Worm (Caenorhabditis elegans) whole organism, mixed stage, embryonic: ENCODE results near the gene cyy-1.

Source experiments
- bed-3 ChIP-seq: fragments of 200-800 bp; sonication (Bioruptor generic); optimal IDR thresholded peaks from 3 replicates; lab custom pipeline; 2018; ENCODE audit warnings: mild to moderate bottlenecking, missing genetic modification characterization, moderate library complexity, missing compliant biosample characterization
- blmp-1 ChIP-seq: fragments of 150-350 bp; optimal IDR thresholded peaks from 2 replicates; lab custom pipeline; 2014; ENCODE audit warnings: missing biosample characterization, missing genetic modification characterization
- ceh-39 ChIP-seq: fragments of 150-350 bp; optimal IDR thresholded peaks from 2 replicates; lab custom pipeline; 2014; ENCODE audit warnings: missing biosample characterization, missing genetic modification characterization
- ceh-43 ChIP-seq: fragments of 200-800 bp; sonication (Bioruptor generic); optimal IDR thresholded peaks from 2 replicates; lab custom pipeline; 2018; ENCODE audit warnings: mild to moderate bottlenecking, missing genetic modification characterization, moderate library complexity, missing compliant biosample characterization
- ces-1 ChIP-seq: fragments of 150-350 bp; optimal IDR thresholded peaks from 2 replicates; lab custom pipeline; 2014; ENCODE audit warnings: missing biosample characterization, missing genetic modification reagents, missing genetic modification characterization
- cnd-1 ChIP-seq: fragments of 200-800 bp; sonication (Bioruptor generic); optimal IDR thresholded peaks from 2 replicates; lab custom pipeline; 2018; ENCODE audit warnings: mild to moderate bottlenecking, missing genetic modification characterization, missing compliant biosample characterization
- drap-1 ChIP-seq: fragments of 200-800 bp; sonication (Bioruptor generic); optimal IDR thresholded peaks from 3 replicates; lab custom pipeline; 2018; ENCODE audit warnings: mild to moderate bottlenecking, missing genetic modification characterization, missing compliant biosample characterization
- elt-1 ChIP-seq: sonication (generic microtip); optimal IDR thresholded peaks from 2 replicates; lab custom pipeline; 2017; ENCODE audit warnings: missing genetic modification characterization, mild to moderate bottlenecking, missing compliant biosample characterization, antibody characterized with exemption, moderate library complexity, borderline replicate concordance; ENCODE audit not compliant: insufficient read depth
- flh-1 ChIP-seq: fragments of 200-800 bp; sonication (Bioruptor generic); optimal IDR thresholded peaks from 2 replicates; lab custom pipeline; 2018; ENCODE audit warnings: mild to moderate bottlenecking, missing genetic modification characterization, moderate library complexity, missing compliant biosample characterization
- ham-2 ChIP-seq: fragments of 200-800 bp; sonication (Bioruptor generic); optimal IDR thresholded peaks from 2 replicates; lab custom pipeline; 2018; ENCODE audit warnings: mild to moderate bottlenecking, missing genetic modification characterization, missing compliant biosample characterization
- hlh-1 ChIP-seq: fragments of 150-350 bp; optimal IDR thresholded peaks from 2 replicates; lab custom pipeline; 2014; ENCODE audit warnings: missing biosample characterization, missing genetic modification reagents, missing genetic modification characterization
- lin-13 ChIP-seq: fragments of 150-350 bp; optimal IDR thresholded peaks from 2 replicates; lab custom pipeline; 2014; ENCODE audit warnings: missing biosample characterization, missing genetic modification characterization
- lin-32 ChIP-seq: fragments of 200-800 bp; sonication (Bioruptor generic); optimal IDR thresholded peaks from 2 replicates; lab custom pipeline; 2018; ENCODE audit warnings: mild to moderate bottlenecking, missing genetic modification characterization, missing compliant biosample characterization
- lsy-2 ChIP-seq: fragments of 150-350 bp; optimal IDR thresholded peaks from 2 replicates; lab custom pipeline; 2014; ENCODE audit warnings: missing biosample characterization, missing genetic modification characterization
- mep-1 ChIP-seq: fragments of 150-350 bp; optimal IDR thresholded peaks from 2 replicates; lab custom pipeline; 2017; ENCODE audit warnings: missing biosample characterization, missing genetic modification reagents, missing genetic modification characterization, inconsistent platforms
- mls-2 ChIP-seq: sonication (generic microtip); optimal IDR thresholded peaks from 2 replicates; lab custom pipeline; 2016; ENCODE audit warnings: mild to moderate bottlenecking, missing genetic modification characterization, moderate library complexity, missing compliant biosample characterization
- nhr-12 ChIP-seq: fragments of 150-350 bp; optimal IDR thresholded peaks from 2 replicates; lab custom pipeline; 2014; ENCODE audit warnings: missing biosample characterization, missing genetic modification characterization
- nhr-2 ChIP-seq: fragments of 150-350 bp; optimal IDR thresholded peaks from 2 replicates; lab custom pipeline; 2014; ENCODE audit warnings: missing biosample characterization, missing genetic modification characterization
- nhr-237 ChIP-seq: fragments of 150-350 bp; optimal IDR thresholded peaks from 2 replicates; lab custom pipeline; 2014; ENCODE audit warnings: missing biosample characterization, missing genetic modification characterization
- nhr-28 ChIP-seq: fragments of 150-350 bp; optimal IDR thresholded peaks from 2 replicates; lab custom pipeline; 2014; ENCODE audit warnings: missing biosample characterization, missing genetic modification characterization
- nhr-76 ChIP-seq: sonication (generic microtip); optimal IDR thresholded peaks from 2 replicates; lab custom pipeline; 2017; ENCODE audit warnings: missing biosample characterization, missing genetic modification characterization
- pha-4 ChIP-seq: fragments of 150-350 bp; optimal IDR thresholded peaks from 2 replicates; lab custom pipeline; 2018; ENCODE audit warnings: missing biosample characterization, missing genetic modification reagents, missing genetic modification characterization
- sem-2 ChIP-seq: fragments of 200-800 bp; sonication (Bioruptor generic); optimal IDR thresholded peaks from 2 replicates; lab custom pipeline; 2018; ENCODE audit warnings: mild to moderate bottlenecking, missing genetic modification characterization, missing compliant biosample characterization
- snpc-4 ChIP-seq: fragments of 150-350 bp; optimal IDR thresholded peaks from 2 replicates; lab custom pipeline; 2014; ENCODE audit warnings: missing biosample characterization, missing genetic modification characterization
- sptf-1 ChIP-seq: sonication (generic microtip); optimal IDR thresholded peaks from 2 replicates; lab custom pipeline; 2017; ENCODE audit warnings: mild to moderate bottlenecking, missing genetic modification characterization, moderate library complexity, missing compliant biosample characterization
- tbx-8 ChIP-seq: fragments of 200-800 bp; sonication (Bioruptor generic); optimal IDR thresholded peaks from 2 replicates; lab custom pipeline; 2018; ENCODE audit warnings: mild to moderate bottlenecking, missing genetic modification characterization, moderate library complexity, missing compliant biosample characterization
- unc-120 ChIP-seq: sonication (generic microtip); optimal IDR thresholded peaks from 2 replicates; lab custom pipeline; 2017; ENCODE audit warnings: missing genetic modification characterization, missing compliant biosample characterization; ENCODE audit not compliant: poor library complexity, severe bottlenecking
- unc-62 ChIP-seq: fragments of 150-350 bp; optimal IDR thresholded peaks from 2 replicates; lab custom pipeline; 2014; ENCODE audit warnings: missing biosample characterization, missing genetic modification reagents, missing genetic modification characterization
- zip-8 ChIP-seq: fragments of 150-350 bp; optimal IDR thresholded peaks from 2 replicates; lab custom pipeline; 2014; ENCODE audit warnings: missing biosample characterization, missing genetic modification characterization
- ztf-11 ChIP-seq: fragments of 150-350 bp; optimal IDR thresholded peaks from 2 replicates; lab custom pipeline; 2014; ENCODE audit warnings: missing biosample characterization, missing genetic modification characterization

The cyy-1 gene

DNA sequence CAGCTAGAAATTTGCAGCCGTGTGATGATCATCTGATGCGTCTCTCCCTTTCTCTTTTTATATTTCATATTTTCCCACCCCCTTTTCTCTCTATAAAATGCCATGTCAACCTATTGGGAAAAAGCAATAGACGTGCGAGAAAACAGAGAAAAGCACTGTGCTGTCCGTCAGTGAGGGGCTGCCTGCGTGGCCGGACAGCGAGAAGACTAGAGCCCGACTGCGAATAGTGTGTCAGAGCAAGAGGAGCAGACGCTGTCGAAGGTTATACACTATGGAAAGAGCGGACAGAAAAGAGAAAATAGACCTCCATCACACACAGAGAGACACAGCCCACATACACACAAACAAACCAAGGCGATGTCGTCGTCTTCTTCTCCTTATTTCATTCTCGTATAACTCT, 19.4 kb downstream of the cyy-1 start:
- peak; percentile 22 for TF ChIP-seq hlh-1
- peak; percentile 21 for TF ChIP-seq pha-4 (tag; lab: Kevin White, UChicago)
- TF ChIP-seq mls-2 (tag; lab: Kevin White, UChicago): peak; percentile 53
- TF ChIP-seq unc-62: peak; percentile 48
- peak; percentile 19 for TF ChIP-seq unc-120
- no peak for TF ChIP-seq sem-2
- TF ChIP-seq nhr-237 (tag; lab: Kevin White, UChicago): no peak
- TF ChIP-seq cnd-1 (tag; lab: Kevin White, UChicago): peak; percentile 50
- peak; percentile 23 for TF ChIP-seq ces-1
- peak; percentile 29 for TF ChIP-seq lsy-2 (tag; lab: Kevin White, UChicago)
- peak; percentile 9 for TF ChIP-seq sptf-1 (tag; lab: Kevin White, UChicago)
- no peak for TF ChIP-seq zip-8 (tag; lab: Kevin White, UChicago)
- peak; percentile 57 for TF ChIP-seq ham-2
- peak; percentile 1 for TF ChIP-seq nhr-2 (tag; lab: Kevin White, UChicago)
- TF ChIP-seq mep-1 (tag; lab: Kevin White, UChicago): peak; percentile 36
- peak; percentile 49 for TF ChIP-seq drap-1 (GFP tag; lab: Kevin White, UChicago)
- no peak for TF ChIP-seq nhr-12 (tag; lab: Kevin White, UChicago)

DNA sequence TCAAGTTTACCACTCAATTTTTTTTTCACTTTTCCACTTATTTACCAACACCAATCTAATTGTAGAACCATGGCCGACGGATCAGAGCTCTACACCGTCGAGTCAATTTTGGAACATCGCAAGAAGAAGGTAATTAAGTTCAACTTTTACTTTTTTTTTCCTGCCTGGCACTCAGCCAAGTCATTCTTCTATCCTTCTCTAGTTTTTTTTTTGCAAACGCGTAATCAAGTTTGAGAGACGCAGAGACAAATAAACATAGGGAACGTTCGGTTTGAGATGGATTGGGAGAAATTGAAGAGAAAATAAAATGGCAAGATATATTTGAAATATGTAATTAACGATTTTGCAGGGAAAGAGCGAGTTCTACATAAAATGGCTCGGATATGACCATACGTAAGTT, 20.6 kb downstream of the cyy-1 start, which contains the start of gene cec-1:
Gene cec-1 (plus strand): TSS at position 63 of the 400 bp plus-strand sequence.
- no peak for TF ChIP-seq cnd-1 (tag; lab: Kevin White, UChicago)
- TF ChIP-seq ces-1: peak; percentile 74
- TF ChIP-seq, all 35 proteins: peak for 1

DNA sequence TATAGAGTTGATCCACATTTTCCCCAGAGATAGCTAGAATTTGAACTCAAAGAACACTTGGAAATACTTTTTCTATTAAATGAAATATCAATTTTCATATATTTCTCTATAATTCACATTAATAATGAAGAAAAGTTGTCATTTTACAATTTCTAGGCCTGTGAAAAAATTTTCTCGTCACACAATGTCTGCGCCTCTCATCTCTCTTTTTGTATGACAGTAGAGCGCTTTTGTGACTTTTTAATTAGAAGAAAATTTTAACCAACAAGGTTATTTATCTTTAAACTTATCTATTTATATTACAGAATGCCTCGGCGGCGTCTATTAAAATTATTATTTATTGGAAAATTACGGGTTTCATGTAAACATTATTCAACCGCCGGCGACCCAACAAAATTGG, 23.4 kb downstream of the cyy-1 start, which contains the start of gene ZK1236.1:
Gene ZK1236.1 (plus strand): TSS at position 263 of the 400 bp plus-strand sequence.
- no peak for TF ChIP-seq ceh-43 (GFP tag; lab: Kevin White, UChicago)
- TF ChIP-seq flh-1 (GFP tag; lab: Kevin White, UChicago): no peak
- no peak for TF ChIP-seq nhr-2 (tag; lab: Kevin White, UChicago)

DNA sequence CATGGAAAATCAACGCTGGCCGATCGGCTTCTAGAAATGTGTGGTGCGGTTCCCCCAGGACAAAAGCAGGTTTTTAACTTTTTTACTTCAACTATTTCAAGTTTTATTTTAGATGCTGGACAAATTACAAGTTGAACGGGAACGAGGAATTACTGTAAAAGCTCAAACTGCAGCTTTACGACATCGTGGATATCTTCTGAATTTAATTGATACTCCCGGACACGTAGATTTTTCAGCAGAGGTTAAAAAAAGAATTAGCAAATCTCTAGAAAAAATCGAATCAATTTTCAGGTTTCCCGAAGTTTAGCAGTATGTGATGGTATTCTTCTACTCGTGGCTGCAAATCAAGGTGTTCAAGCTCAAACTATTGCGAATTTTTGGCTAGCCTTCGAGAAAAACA, 23.8 kb downstream of the cyy-1 start:
- TF ChIP-seq mep-1 (tag; lab: Kevin White, UChicago): no peak
- no peak for TF ChIP-seq nhr-2 (tag; lab: Kevin White, UChicago)
- no peak for TF ChIP-seq nhr-76 (tag; lab: Kevin White, UChicago)
- no peak for TF ChIP-seq lsy-2 (tag; lab: Kevin White, UChicago)
- TF ChIP-seq ceh-39: no peak
- TF ChIP-seq sptf-1 (tag; lab: Kevin White, UChicago): no peak
- no peak for TF ChIP-seq nhr-12 (tag; lab: Kevin White, UChicago)
- no peak for TF ChIP-seq flh-1 (GFP tag; lab: Kevin White, UChicago)
- TF ChIP-seq sem-2: no peak
- no peak for TF ChIP-seq nhr-28 (tag; lab: Kevin White, UChicago)
- TF ChIP-seq lin-13: no peak

DNA sequence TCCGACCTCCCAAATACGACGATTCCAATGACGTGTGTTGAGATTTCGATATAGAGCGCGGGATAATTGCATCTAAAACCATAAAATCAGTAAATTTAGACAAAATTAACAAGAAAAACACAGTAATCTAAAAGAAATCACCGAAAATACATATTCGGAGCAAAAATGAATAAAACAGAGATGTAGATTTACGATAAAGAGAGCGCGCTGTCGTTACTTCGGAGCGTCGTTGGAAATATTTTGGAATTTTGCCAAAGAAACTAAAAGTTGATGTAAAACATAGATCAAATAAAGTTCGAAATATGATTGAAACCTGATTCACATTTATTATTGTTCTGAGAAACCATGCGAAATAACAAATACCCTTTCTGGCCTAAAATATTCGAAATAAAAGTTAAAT, 26.5 kb downstream of the cyy-1 start, which contains the start of gene ZK1236.5:
Gene ZK1236.5 (minus strand): TSS at position 72 of the 400 bp plus-strand sequence.
- no peak for TF ChIP-seq nhr-12 (tag; lab: Kevin White, UChicago)
- no peak for TF ChIP-seq nhr-76 (tag; lab: Kevin White, UChicago)
- TF ChIP-seq lin-13: no peak
- peak; percentile 18 for TF ChIP-seq ces-1

DNA sequence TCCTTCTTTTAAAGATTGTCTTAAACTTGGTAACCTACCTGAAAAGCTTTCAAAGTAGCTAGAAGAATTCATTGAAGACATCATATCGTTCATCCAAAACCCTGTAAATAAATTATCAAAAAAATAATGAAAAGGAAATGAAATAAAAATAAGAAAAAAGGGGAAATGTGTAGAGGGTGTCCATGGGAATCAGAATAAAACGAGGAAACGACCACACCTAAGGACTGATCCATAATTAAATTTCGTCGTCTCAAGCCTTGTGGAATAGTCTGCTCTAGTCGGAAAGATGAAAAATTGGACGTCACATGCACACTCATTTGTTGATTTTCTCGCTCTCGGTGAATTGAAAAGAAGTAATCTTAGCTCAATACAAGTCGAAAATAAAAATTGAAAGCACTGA, 29.4 kb downstream of the cyy-1 start, which contains the start of gene ZK1236.9:
Gene ZK1236.9 (minus strand): TSS at position 101 of the 400 bp plus-strand sequence.
- TF ChIP-seq drap-1 (GFP tag; lab: Kevin White, UChicago): no peak
- TF ChIP-seq ham-2: no peak
- TF ChIP-seq cnd-1 (tag; lab: Kevin White, UChicago): no peak
- TF ChIP-seq blmp-1: no peak
- TF ChIP-seq mls-2 (tag; lab: Kevin White, UChicago): no peak
- no peak for TF ChIP-seq ceh-39
- no peak for TF ChIP-seq tbx-8 (GFP tag; lab: Kevin White, UChicago)
- TF ChIP-seq nhr-2 (tag; lab: Kevin White, UChicago): no peak
- no peak for TF ChIP-seq ztf-11
- TF ChIP-seq ces-1: no peak
- TF ChIP-seq snpc-4 (tag; lab: Kevin White, UChicago): no peak
- no peak for TF ChIP-seq hlh-1
- TF ChIP-seq elt-1 (tag; lab: Kevin White, UChicago): no peak
- no peak for TF ChIP-seq unc-120
- TF ChIP-seq nhr-237 (tag; lab: Kevin White, UChicago): no peak
- no peak for TF ChIP-seq nhr-76 (tag; lab: Kevin White, UChicago)
- no peak for TF ChIP-seq nhr-28 (tag; lab: Kevin White, UChicago)
- no peak for TF ChIP-seq nhr-12 (tag; lab: Kevin White, UChicago)
- TF ChIP-seq bed-3: no peak
- no peak for TF ChIP-seq lin-32 (GFP tag; lab: Kevin White, UChicago)
